Fruit fly (Drosophila melanogaster) whole organism, pupa: ENCODE measurements around the gene ApepP.

ENCODE experiments used
- CG10348 ChIP-seq: fragments of 200-800 bp; sonication (Bioruptor generic); IDR thresholded peaks from 2 replicates; pipeline ENCODE4 v1.3.6; 2022; ENCODE audit warnings: missing biosample characterization, missing genetic modification characterization
- CG12605 ChIP-seq: fragments of 200-800 bp; sonication (Bioruptor generic); IDR thresholded peaks from 2 replicates; pipeline ENCODE4 v1.3.6; 2022; ENCODE audit warnings: missing biosample characterization, missing genetic modification characterization
- CG13204 ChIP-seq: fragments of 200-800 bp; sonication (Bioruptor generic); optimal IDR thresholded peaks from 2 replicates; lab custom pipeline; 2018; ENCODE audit warnings: missing biosample characterization, mild to moderate bottlenecking, missing genetic modification characterization, moderate library complexity
- CG14655 ChIP-seq: fragments of 200-800 bp; sonication (Bioruptor generic); optimal IDR thresholded peaks from 3 replicates; lab custom pipeline; 2017; ENCODE audit warnings: mild to moderate bottlenecking, missing biosample characterization, missing genetic modification reagents, missing genetic modification characterization
- CG15710 ChIP-seq: fragments of 200-800 bp; sonication (Bioruptor generic); optimal IDR thresholded peaks from 2 replicates; lab custom pipeline; 2018; ENCODE audit warnings: missing biosample characterization, mild to moderate bottlenecking, missing genetic modification characterization, moderate library complexity
- CG17806 ChIP-seq: fragments of 200-800 bp; sonication (Bioruptor generic); optimal IDR thresholded peaks from 2 replicates; lab custom pipeline; 2018; ENCODE audit warnings: missing biosample characterization, mild to moderate bottlenecking, missing genetic modification characterization, moderate library complexity
- CG32121 ChIP-seq: fragments of 200-800 bp; sonication (Bioruptor generic); IDR thresholded peaks from 2 replicates; pipeline ENCODE4 v1.3.6; 2022; ENCODE audit warnings: missing biosample characterization, missing genetic modification characterization
- CG34367 ChIP-seq: fragments of 200-800 bp; sonication (Bioruptor generic); optimal IDR thresholded peaks from 2 replicates; lab custom pipeline; 2018; ENCODE audit warnings: missing biosample characterization, mild to moderate bottlenecking, missing genetic modification characterization
- CG4496 ChIP-seq: fragments of 200-800 bp; sonication (Bioruptor generic); IDR thresholded peaks from 3 replicates; pipeline ENCODE4 v1.3.6; 2022; ENCODE audit warnings: missing biosample characterization, missing genetic modification characterization
- CG8159 ChIP-seq: fragments of 200-800 bp; sonication (Bioruptor generic); optimal IDR thresholded peaks from 3 replicates; lab custom pipeline; 2018; ENCODE audit warnings: missing biosample characterization, mild to moderate bottlenecking, missing genetic modification characterization, moderate library complexity
- CG8301 ChIP-seq: fragments of 200-800 bp; sonication (Bioruptor generic); optimal IDR thresholded peaks from 2 replicates; lab custom pipeline; 2018; ENCODE audit warnings: missing biosample characterization, mild to moderate bottlenecking, missing genetic modification characterization
- CG9948 ChIP-seq: fragments of 200-800 bp; sonication (Bioruptor generic); optimal IDR thresholded peaks from 2 replicates; lab custom pipeline; 2018; ENCODE audit warnings: missing biosample characterization, mild to moderate bottlenecking, missing genetic modification characterization, moderate library complexity
- D1 ChIP-seq: fragments of 200-800 bp; sonication (Bioruptor generic); optimal IDR thresholded peaks from 2 replicates; lab custom pipeline; 2018; ENCODE audit warnings: missing biosample characterization, mild to moderate bottlenecking, missing genetic modification characterization, moderate library complexity
- EcR ChIP-seq: fragments of 200-800 bp; sonication (Bioruptor generic); optimal IDR thresholded peaks from 3 replicates; lab custom pipeline; 2019; ENCODE audit warnings: missing biosample characterization, missing genetic modification characterization, mild to moderate bottlenecking, moderate library complexity, missing genetic modification reagents
- Ets98B ChIP-seq: fragments of 200-800 bp; sonication (Bioruptor generic); IDR thresholded peaks from 2 replicates; pipeline ENCODE4 v1.3.6; 2022; ENCODE audit warnings: missing biosample characterization, missing genetic modification characterization
- Pif1A ChIP-seq: fragments of 200-800 bp; sonication (Bioruptor generic); optimal IDR thresholded peaks from 3 replicates; lab custom pipeline; 2016; ENCODE audit warnings: missing biosample characterization, missing genetic modification characterization
- Pif1B ChIP-seq: fragments of 200-800 bp; sonication (Bioruptor generic); optimal IDR thresholded peaks from 3 replicates; lab custom pipeline; 2016; ENCODE audit warnings: missing biosample characterization, missing genetic modification characterization
- Snoo ChIP-seq: fragments of 200-800 bp; sonication (Bioruptor generic); optimal IDR thresholded peaks from 3 replicates; lab custom pipeline; 2017; ENCODE audit warnings: missing biosample characterization, mild to moderate bottlenecking, missing genetic modification characterization, inconsistent platforms
- fd96Ca ChIP-seq: fragments of 200-800 bp; sonication (Bioruptor generic); IDR thresholded peaks from 3 replicates; pipeline ENCODE4 v1.3.6; 2022; ENCODE audit warnings: missing biosample characterization, missing genetic modification characterization
- gl ChIP-seq: fragments of 200-800 bp; sonication (Bioruptor generic); optimal IDR thresholded peaks from 2 replicates; lab custom pipeline; 2018; ENCODE audit warnings: missing biosample characterization, mild to moderate bottlenecking, missing genetic modification characterization
- rn ChIP-seq: fragments of 200-800 bp; sonication (Bioruptor generic); IDR thresholded peaks from 2 replicates; pipeline ENCODE4 v1.3.6; 2022; ENCODE audit warnings: missing biosample characterization, missing genetic modification characterization

The ApepP gene

dm6 chr2L:16888574-16889376 is 21.4 kb downstream of the ApepP start:
- TF ChIP-seq CG12605 (GFP tag; lab: Robert Waterston, UW) (no peak), Ets98B (GFP tag; lab: Robert Waterston, UW) (no peak), CG13204 (GFP tag; lab: Kevin White, UChicago) (no peak), CG32121 (GFP tag; lab: Robert Waterston, UW) (peak; percentile 51; the same call in 1 of the 2 replicates), CG17806 (no peak), rn (no peak), CG8159 (tag; lab: Kevin White, UChicago) (no peak), CG9948 (tag; lab: Kevin White, UChicago) (no peak), Snoo (tag; lab: Kevin White, UChicago) (no peak), CG8301 (tag; lab: Kevin White, UChicago) (no peak), EcR (GFP tag; lab: Kevin White, UChicago) (peak; percentile 93), CG4496 (GFP tag; lab: Robert Waterston, UW) (peak; percentile 28; the same call in 1 of the 3 replicates), CG10348 (0 out of 2 replicates have a peak, but pooled peaks have one; percentile 19), CG15710 (tag; lab: Kevin White, UChicago) (no peak), CG14655 (GFP tag; lab: Kevin White, UChicago) (no peak), Pif1A (GFP tag; lab: Kevin White, UChicago) (no peak), gl (no peak)

dm6 chr2L:16887660-16888573 is 22.3 kb downstream of the ApepP start, which contains the start of the genes osi and tweek:
osi (minus strand) TSS chr2L:16887966.
tweek (plus strand) TSS chr2L:16888490.
- TF ChIP-seq CG14655 (GFP tag; lab: Kevin White, UChicago): no peak
- TF ChIP-seq EcR (GFP tag; lab: Kevin White, UChicago): peak; percentile 35
- TF ChIP-seq Pif1B (GFP tag; lab: Kevin White, UChicago): peak; percentile 27
- TF ChIP-seq CG17806: no peak
- peak; percentile 42; the same call in 1 of the 2 replicates for TF ChIP-seq Ets98B (GFP tag; lab: Robert Waterston, UW)
- no peak for TF ChIP-seq CG9948 (tag; lab: Kevin White, UChicago)
- no peak for TF ChIP-seq rn
- peak; percentile 42 for TF ChIP-seq CG8159 (tag; lab: Kevin White, UChicago)
- TF ChIP-seq Pif1A (GFP tag; lab: Kevin White, UChicago): peak; percentile 10
- peak; percentile 33; the same call in 1 of the 3 replicates for TF ChIP-seq fd96Ca (GFP tag; lab: Robert Waterston, UW)
- TF ChIP-seq CG12605 (GFP tag; lab: Robert Waterston, UW): no peak
- peak; percentile 53 for TF ChIP-seq CG15710 (tag; lab: Kevin White, UChicago)
- TF ChIP-seq CG34367 (tag; lab: Kevin White, UChicago): peak; percentile 9
- peak; percentile 45; the same call in 2 of the 3 replicates for TF ChIP-seq CG4496 (GFP tag; lab: Robert Waterston, UW)

dm6 chr2L:16886459-16886858 is 23.8 kb downstream of the ApepP start:
- no peak for TF ChIP-seq CG14655 (GFP tag; lab: Kevin White, UChicago)
- no peak for TF ChIP-seq CG8301 (tag; lab: Kevin White, UChicago)
- TF ChIP-seq Snoo (tag; lab: Kevin White, UChicago): no peak
- TF ChIP-seq Pif1B (GFP tag; lab: Kevin White, UChicago): no peak
- TF ChIP-seq CG15710 (tag; lab: Kevin White, UChicago): no peak
- no peak for TF ChIP-seq CG10348
- TF ChIP-seq fd96Ca (GFP tag; lab: Robert Waterston, UW): no peak
- no peak for TF ChIP-seq CG17806
- no peak for TF ChIP-seq EcR (GFP tag; lab: Kevin White, UChicago)

DNA sequence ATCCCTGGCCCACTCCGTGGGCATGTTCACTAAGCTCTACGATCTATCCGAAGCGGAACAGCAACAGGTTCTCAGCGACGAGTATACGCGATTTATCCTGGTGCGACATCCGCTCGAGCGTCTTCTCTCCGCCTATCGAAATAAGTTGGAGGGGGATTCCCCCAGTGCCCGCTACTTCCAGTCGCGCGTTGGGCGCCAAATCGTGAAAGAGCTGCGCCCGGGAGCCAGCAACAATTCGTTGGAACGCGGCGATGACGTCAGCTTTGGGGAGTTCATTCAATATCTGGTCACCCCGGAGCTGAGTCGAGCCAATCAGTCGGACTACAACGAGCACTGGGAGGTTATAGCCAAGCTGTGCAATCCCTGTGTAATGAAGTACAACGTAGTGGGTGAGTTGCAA is 24.9 kb downstream of the ApepP start:
- no peak for TF ChIP-seq CG34367 (tag; lab: Kevin White, UChicago)
- no peak for TF ChIP-seq D1 (tag; lab: Kevin White, UChicago)
- TF ChIP-seq CG10348: no peak
- TF ChIP-seq EcR (GFP tag; lab: Kevin White, UChicago): no peak
- no peak for TF ChIP-seq fd96Ca (GFP tag; lab: Robert Waterston, UW)
- no peak for TF ChIP-seq CG9948 (tag; lab: Kevin White, UChicago)
- no peak for TF ChIP-seq CG8159 (tag; lab: Kevin White, UChicago)
- no peak for TF ChIP-seq CG13204 (GFP tag; lab: Kevin White, UChicago)
- TF ChIP-seq gl: no peak
- TF ChIP-seq CG4496 (GFP tag; lab: Robert Waterston, UW): no peak
- TF ChIP-seq Pif1A (GFP tag; lab: Kevin White, UChicago): no peak
- no peak for TF ChIP-seq Ets98B (GFP tag; lab: Robert Waterston, UW)
- TF ChIP-seq Snoo (tag; lab: Kevin White, UChicago): no peak
- TF ChIP-seq CG14655 (GFP tag; lab: Kevin White, UChicago): no peak

dm6 chr2L:16884702-16885101 is 25.5 kb downstream of the ApepP start:
- no peak for TF ChIP-seq CG15710 (tag; lab: Kevin White, UChicago)
- no peak for TF ChIP-seq CG34367 (tag; lab: Kevin White, UChicago)
- TF ChIP-seq CG9948 (tag; lab: Kevin White, UChicago): no peak
- TF ChIP-seq D1 (tag; lab: Kevin White, UChicago): no peak
- no peak for TF ChIP-seq CG14655 (GFP tag; lab: Kevin White, UChicago)
- no peak for TF ChIP-seq CG13204 (GFP tag; lab: Kevin White, UChicago)
- TF ChIP-seq CG17806: no peak
- TF ChIP-seq Pif1B (GFP tag; lab: Kevin White, UChicago): no peak
- no peak for TF ChIP-seq Ets98B (GFP tag; lab: Robert Waterston, UW)
- no peak for TF ChIP-seq rn
- TF ChIP-seq CG12605 (GFP tag; lab: Robert Waterston, UW): no peak
